Worm (Caenorhabditis elegans): ENCODE measurements around the gene F28B12.6.

DNA sequence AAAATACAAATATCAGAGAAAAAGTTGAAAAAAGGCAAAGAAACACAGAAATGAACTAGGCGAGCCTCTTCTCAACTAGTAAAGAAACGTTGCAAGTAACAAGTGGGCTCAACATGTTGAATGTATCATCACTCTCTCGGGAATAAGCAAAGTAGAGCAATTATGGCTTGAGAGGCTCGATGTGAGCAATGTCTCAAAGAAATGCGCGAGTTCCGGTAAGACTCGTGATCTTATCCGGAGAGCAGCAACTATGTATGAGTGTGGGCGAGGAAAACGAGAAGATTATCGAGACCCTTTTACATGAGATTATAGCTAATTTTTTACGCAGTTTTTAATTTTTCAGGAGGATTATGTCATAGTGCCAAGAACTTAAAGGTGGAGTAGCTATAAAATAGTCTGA, 11.6 kb downstream of the F28B12.6 start:
- TF ChIP-seq egl-27 (tag; optimal IDR thresholded peaks at IDR 0.05): no peak
- no peak for TF ChIP-seq ztf-11 (tag; optimal IDR thresholded peaks at IDR 0.05)
- TF ChIP-seq blmp-1 (tag; optimal IDR thresholded peaks at IDR 0.05; ENCODE audit: insufficient read depth): no peak
- TF ChIP-seq ama-1 (optimal IDR thresholded peaks at IDR 0.05): no peak
- no peak for TF ChIP-seq snpc-4 (tag; optimal IDR thresholded peaks at IDR 0.05)
- no peak for TF ChIP-seq nhr-237 (tag; optimal IDR thresholded peaks at IDR 0.05)
- TF ChIP-seq lin-11 (tag; optimal IDR thresholded peaks at IDR 0.05): no peak
- no peak for TF ChIP-seq alr-1 (tag; optimal IDR thresholded peaks at IDR 0.05)
- no peak for TF ChIP-seq unc-55 (GFP tag; optimal IDR thresholded peaks at IDR 0.05)
- TF ChIP-seq dmd-4 (tag; optimal IDR thresholded peaks at IDR 0.05): no peak
- TF ChIP-seq lin-13 (GFP tag; optimal IDR thresholded peaks at IDR 0.05): no peak
- no peak for TF ChIP-seq R02D3.7 (tag; optimal IDR thresholded peaks at IDR 0.05)

All from whole organism, L2 larva.